Worm (Caenorhabditis elegans): Measurements from ENCODE around the gene ZK1236.1.

Gene ZK1236.1

ce11 chrIII:8473292-8473691 lies 44.2 kb downstream of the ZK1236.1 start (continued):
- TF ChIP-seq ccch-3 (GFP tag; optimal IDR thresholded peaks at IDR 0.05) (no peak), tbp1 (GFP tag; optimal IDR thresholded peaks at IDR 0.05) (peak; percentile 89), lsl-1 (GFP tag; optimal IDR thresholded peaks at IDR 0.05) (peak; percentile 38), hrde-1 (tag; optimal IDR thresholded peaks at IDR 0.05; ENCODE audit: borderline replicate concordance) (no peak), let-607 (tag; optimal IDR thresholded peaks at IDR 0.05) (no peak), him-1 (tag; optimal IDR thresholded peaks at IDR 0.05) (peak; percentile 82), C06A6.2 (GFP tag; conservative IDR thresholded peaks at IDR 0.05) (no peak), F37B4.10 (GFP tag; IDR thresholded peaks at IDR 0.05) (no peak), snpc-3.4 (tag; optimal IDR thresholded peaks at IDR 0.05) (no peak), nfya-1 (tag; optimal IDR thresholded peaks at IDR 0.05; ENCODE audit: borderline replicate concordance, insufficient read depth) (no peak), ztf-28 (GFP tag; IDR thresholded peaks at IDR 0.05) (0 out of 2 replicates have a peak, but pooled peaks have one; percentile 42), ceh-27 (GFP tag; optimal IDR thresholded peaks at IDR 0.05) (no peak), F33H1.4 (GFP tag; IDR thresholded peaks at IDR 0.05) (no peak), egl-44 (GFP tag; IDR thresholded peaks at IDR 0.05) (no peak), F10E7.11 (tag; optimal IDR thresholded peaks at IDR 0.05) (no peak), F23B12.7 (tag; optimal IDR thresholded peaks at IDR 0.05; ENCODE audit: insufficient read depth) (no peak), nhr-120 (GFP tag; IDR thresholded peaks at IDR 0.05) (no peak), nhr-179 (tag; optimal IDR thresholded peaks at IDR 0.05) (no peak), gei-17 (GFP tag; optimal IDR thresholded peaks at IDR 0.05) (no peak), rcor-1 (GFP tag; IDR thresholded peaks at IDR 0.05) (0 out of 2 replicates have a peak, but pooled peaks have one; percentile 30), Y53F4B.3 (GFP tag; IDR thresholded peaks at IDR 0.05) (no peak), Y95B8A.8 (GFP tag; IDR thresholded peaks at IDR 0.05) (no peak), ztf-25 (GFP tag; IDR thresholded peaks at IDR 0.05) (0 out of 2 replicates have a peak, but pooled peaks have one; percentile 51), lin-54 (GFP tag; optimal IDR thresholded peaks at IDR 0.05) (no peak), madf-3 (GFP tag; IDR thresholded peaks at IDR 0.05) (no peak), bed-2 (GFP tag; IDR thresholded peaks at IDR 0.05) (no peak), lin-26 (GFP tag; IDR thresholded peaks at IDR 0.05) (peak; percentile 93), hmg-1.2 (GFP tag; IDR thresholded peaks at IDR 0.05) (peak; percentile 59), efl-1 (GFP tag; optimal IDR thresholded peaks at IDR 0.05) (peak; percentile 10), athp-1 (tag; optimal IDR thresholded peaks at IDR 0.05) (no peak), sdz-38 (tag; optimal IDR thresholded peaks at IDR 0.05) (no peak), F52B5.7 (tag; optimal IDR thresholded peaks at IDR 0.05) (peak; percentile 15), F57C9.4 (tag; optimal IDR thresholded peaks at IDR 0.05) (no peak), mel-28 (tag; optimal IDR thresholded peaks at IDR 0.05; ENCODE audit: borderline replicate concordance) (no peak), F39B2.1 (GFP tag; IDR thresholded peaks at IDR 0.05) (no peak), ztf-22 (GFP tag; optimal IDR thresholded peaks at IDR 0.05) (no peak), madf-8 (GFP tag; conservative IDR thresholded peaks at IDR 0.05) (no peak; the same call in 1 of the 2 replicates), ekl-4 (GFP tag; IDR thresholded peaks at IDR 0.05) (no peak), egl-18 (GFP tag; IDR thresholded peaks at IDR 0.05) (no peak), ztf-18 (tag; optimal IDR thresholded peaks at IDR 0.05) (peak; percentile 39), K12H6.12 (tag; optimal IDR thresholded peaks at IDR 0.05) (no peak), cebp-1 (GFP tag; IDR thresholded peaks at IDR 0.05) (no peak), cebp-1 (tag; optimal IDR thresholded peaks at IDR 0.05) (no peak), die-1 (tag; optimal IDR thresholded peaks at IDR 0.05) (peak; percentile 57), lin-35 (GFP tag; optimal IDR thresholded peaks at IDR 0.05) (no peak), rec-8 (tag; optimal IDR thresholded peaks at IDR 0.05) (peak in 1 of 2 experiments; percentile 25), nhr-80 (tag; optimal IDR thresholded peaks at IDR 0.05) (no peak), atf-7 (tag; optimal IDR thresholded peaks at IDR 0.05) (no peak)

Data from whole organism, young adult.